Worm (Caenorhabditis elegans): Measurements from ENCODE around the gene mog-1.

mog-1 gene

DNA sequence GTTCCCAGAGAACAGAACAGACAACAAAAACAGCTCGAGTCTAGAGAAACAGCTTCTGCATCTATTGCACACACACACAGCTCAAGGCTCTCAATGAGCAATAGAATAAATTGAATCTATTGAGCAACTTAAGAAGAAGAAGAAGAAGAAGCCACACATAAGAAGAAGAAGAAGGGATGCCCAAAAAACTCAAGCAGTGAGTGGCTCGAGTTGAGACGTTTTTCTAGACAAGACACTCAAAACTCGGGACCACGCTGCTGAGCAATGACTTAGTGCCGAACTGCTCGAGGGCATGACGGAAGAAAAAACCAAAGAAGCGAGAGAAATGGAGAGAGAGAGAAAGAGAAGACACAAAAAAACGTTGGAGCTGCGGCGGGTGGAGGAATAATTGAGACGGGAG, 50.7 kb downstream of the mog-1 start:
- TF ChIP-seq nhr-77 (tag; optimal IDR thresholded peaks at IDR 0.05) (no peak), unc-62 (GFP tag; optimal IDR thresholded peaks at IDR 0.05 in 1 of 2) (peak in 1 of 2 experiments; percentile 95), unc-62 (tag; optimal IDR thresholded peaks at IDR 0.05) (no peak), rbr-2 (tag; optimal IDR thresholded peaks at IDR 0.05) (peak; percentile 47), hlh-11 (tag; optimal IDR thresholded peaks at IDR 0.05) (peak; percentile 19), mxl-3 (GFP tag; optimal IDR thresholded peaks at IDR 0.05) (no peak), ama-1 (optimal IDR thresholded peaks at IDR 0.05) (no peak), dmd-9 (GFP tag; IDR thresholded peaks at IDR 0.05) (no peak), aha-1 (tag) (peak; percentile 90), spr-3 (GFP tag; optimal IDR thresholded peaks at IDR 0.05) (no peak), arid-1 (GFP tag; conservative IDR thresholded peaks at IDR 0.05) (no peak), unc-130 (GFP tag; optimal IDR thresholded peaks at IDR 0.05) (no peak), mdl-1 (tag; optimal IDR thresholded peaks at IDR 0.05) (peak in 1 of 2 experiments; percentile 36), lsy-2 (tag; optimal IDR thresholded peaks at IDR 0.05) (peak in 1 of 2 experiments; percentile 1), Y105C5A.15 (GFP tag; IDR thresholded peaks at IDR 0.05) (no peak), R02D3.7 (tag; optimal IDR thresholded peaks at IDR 0.05) (no peak), attf-4 (tag; optimal IDR thresholded peaks at IDR 0.05) (no peak), ces-1 (GFP tag; optimal IDR thresholded peaks at IDR 0.05) (peak; percentile 73), daf-16 (GFP tag; optimal IDR thresholded peaks at IDR 0.05) (no peak), daf-16 (tag; optimal IDR thresholded peaks at IDR 0.05) (no peak), set-16 (GFP tag; IDR thresholded peaks at IDR 0.05) (0 out of 2 replicates have a peak, but pooled peaks have one; percentile 17), nhr-41 (GFP tag; IDR thresholded peaks at IDR 0.05) (no peak), ztf-7 (tag; optimal IDR thresholded peaks at IDR 0.05) (no peak), ctbp-1 (GFP tag; IDR thresholded peaks at IDR 0.05) (0 out of 2 replicates have a peak, but pooled peaks have one; percentile 44), dmd-6 (GFP tag; IDR thresholded peaks at IDR 0.05) (0 out of 2 replicates have a peak, but pooled peaks have one; percentile 21), nhr-28 (tag; optimal IDR thresholded peaks at IDR 0.05) (no peak), nhr-102 (tag; optimal IDR thresholded peaks at IDR 0.05) (no peak), ceh-32 (tag; optimal IDR thresholded peaks at IDR 0.05; ENCODE audit: poor library complexity) (no peak), duxl-1 (tag; optimal IDR thresholded peaks at IDR 0.05; ENCODE audit: poor library complexity) (no peak), sdz-12 (GFP tag; optimal IDR thresholded peaks at IDR 0.05) (no peak), daf-19 (GFP tag; conservative IDR thresholded peaks at IDR 0.05) (no peak), lin-15B (tag; optimal IDR thresholded peaks at IDR 0.05) (no peak), fkh-10 (GFP tag; optimal IDR thresholded peaks at IDR 0.05) (peak; percentile 83), F44E2.7 (GFP tag; IDR thresholded peaks at IDR 0.05) (no peak), mdt-29 (GFP tag; IDR thresholded peaks at IDR 0.05) (no peak), hif-1 (tag; optimal IDR thresholded peaks at IDR 0.05) (peak in 1 of 2 experiments; percentile 11), nhr-25 (tag; optimal IDR thresholded peaks at IDR 0.05; ENCODE audit: borderline replicate concordance, insufficient read depth) (no peak), dve-1 (tag; optimal IDR thresholded peaks at IDR 0.05; ENCODE audit: insufficient read depth) (no peak), F49E8.2 (tag; optimal IDR thresholded peaks at IDR 0.05; ENCODE audit: borderline replicate concordance) (no peak), hlh-30 (tag; optimal IDR thresholded peaks at IDR 0.05; ENCODE audit: insufficient read depth) (peak; percentile 80), lin-29 (GFP tag; IDR thresholded peaks at IDR 0.05) (no peak), hmg-1.1 (GFP tag; IDR thresholded peaks at IDR 0.05) (0 out of 2 replicates have a peak, but pooled peaks have one; percentile 51), mep-1 (tag; optimal IDR thresholded peaks at IDR 0.05) (peak; percentile 45), dpl-1 (GFP tag; optimal IDR thresholded peaks at IDR 0.05) (no peak), madf-9 (GFP tag; conservative IDR thresholded peaks at IDR 0.05) (no peak), jun-1 (tag; optimal IDR thresholded peaks at IDR 0.05) (no peak), lin-1 (GFP tag; IDR thresholded peaks at IDR 0.05) (no peak), cey-2 (tag; optimal IDR thresholded peaks at IDR 0.05; ENCODE audit: borderline replicate concordance, insufficient read depth) (no peak)
